Fruit fly (Drosophila melanogaster) whole organism, prepupa: Measurements from ENCODE around the gene CG42272.

Source experiments
- CG11902 ChIP-seq: fragments of 200-800 bp; sonication (Bioruptor generic); optimal IDR thresholded peaks from 3 replicates; lab custom pipeline; 2016; ENCODE audit warnings: missing biosample characterization, missing genetic modification characterization
- achi ChIP-seq: fragments of 200-800 bp; sonication (Bioruptor generic); optimal IDR thresholded peaks from 3 replicates; lab custom pipeline; 2016; ENCODE audit warnings: missing biosample characterization, missing genetic modification characterization

- TF ChIP-seq achi = peak; percentile 8
- peak; percentile 2 for TF ChIP-seq CG11902 (GFP tag; lab: Kevin White, UChicago)
These were observed 38.0 kb downstream of the CG42272 start for dm6 chr3L:5840847-5841246.
